Fruit fly (Drosophila melanogaster): ENCODE measurements around the gene yellow-k.

The yellow-k gene

DNA sequence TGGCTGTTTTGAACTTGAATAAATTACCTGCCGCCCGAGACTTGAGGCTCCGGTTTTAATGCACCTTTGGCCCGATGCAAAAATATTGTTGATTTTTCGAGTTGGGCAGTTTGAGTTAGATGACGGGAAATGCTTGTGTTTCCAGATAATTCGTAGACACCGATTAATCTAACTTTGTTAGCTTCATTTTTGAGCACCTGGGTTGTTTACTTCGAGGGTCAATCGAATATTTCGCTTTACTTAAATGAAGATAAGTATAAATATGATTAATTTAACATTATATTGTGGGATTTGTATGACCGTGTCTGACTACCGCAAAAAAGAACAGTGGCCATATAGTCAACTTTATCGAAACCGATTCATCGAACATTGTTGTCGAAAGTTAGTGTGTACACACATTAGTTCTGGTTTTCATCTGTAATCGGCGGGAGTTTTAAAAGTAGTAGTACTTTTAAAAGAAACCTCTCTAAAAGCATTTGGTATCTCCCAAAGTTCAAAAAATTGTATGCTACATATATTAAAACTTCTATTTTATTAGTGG, 3.5 kb downstream of the yellow-k start, which contains the start of gene CG7945 (continued):
- TF ChIP-seq CG2116 (GFP tag; optimal IDR thresholded peaks at IDR 0.05) (peak; percentile 85), Camta (GFP tag; optimal IDR thresholded peaks at IDR 0.05) (no peak), odd (GFP tag; optimal IDR thresholded peaks at IDR 0.05) (no peak), amos (GFP tag; IDR thresholded peaks at IDR 0.05; ENCODE audit: partially characterized antibody) (peak; percentile 64; the same call in 1 of the 2 replicates), Blimp-1 (GFP tag; optimal IDR thresholded peaks at IDR 0.05) (no peak), ERR (GFP tag; optimal IDR thresholded peaks at IDR 0.05) (no peak), Doc3 (GFP tag; IDR thresholded peaks at IDR 0.05; ENCODE audit: partially characterized antibody) (peak; percentile 48; the same call in 2 of the 3 replicates), CG18262 (tag; optimal IDR thresholded peaks at IDR 0.05) (no peak), fu2 (GFP tag; optimal IDR thresholded peaks at IDR 0.05) (no peak), CG31224 (GFP tag; IDR thresholded peaks at IDR 0.05) (no peak), mam (GFP tag; optimal IDR thresholded peaks at IDR 0.05) (no peak), CG16863 (GFP tag; optimal IDR thresholded peaks at IDR 0.05) (no peak), CG17328 (GFP tag; IDR thresholded peaks at IDR 0.05) (no peak), CG9727 (GFP tag; optimal IDR thresholded peaks at IDR 0.05) (no peak), HLH54F (GFP tag; optimal IDR thresholded peaks at IDR 0.05) (no peak), CG15269 (tag; optimal IDR thresholded peaks at IDR 0.05) (no peak), Pdp1 (GFP tag; optimal IDR thresholded peaks at IDR 0.05) (no peak), fru (optimal IDR thresholded peaks at IDR 0.05) (no peak), CG10543 (GFP tag; optimal IDR thresholded peaks at IDR 0.05) (no peak), CG1024 (GFP tag; IDR thresholded peaks at IDR 0.05) (no peak), CG4854 (GFP tag; optimal IDR thresholded peaks at IDR 0.05) (no peak), seq (GFP tag; IDR thresholded peaks at IDR 0.05) (no peak), CG15514 (GFP tag; optimal IDR thresholded peaks at IDR 0.05) (peak; percentile 51), toy (GFP tag; IDR thresholded peaks at IDR 0.05) (no peak), fd96Cb (tag; optimal IDR thresholded peaks at IDR 0.05) (no peak), NC2β (GFP tag; optimal IDR thresholded peaks at IDR 0.05) (no peak), CG4424 (GFP tag; optimal IDR thresholded peaks at IDR 0.05) (no peak), Nf-YC (tag; optimal IDR thresholded peaks at IDR 0.05) (peak; percentile 24), CG15479 (GFP tag; optimal IDR thresholded peaks at IDR 0.05) (no peak), Poxn (GFP tag; IDR thresholded peaks at IDR 0.05) (no peak), Dek (tag; optimal IDR thresholded peaks at IDR 0.05) (no peak), onecut (GFP tag; IDR thresholded peaks at IDR 0.05) (0 out of 2 replicates have a peak, but pooled peaks have one; percentile 3), CG10431 (GFP tag; optimal IDR thresholded peaks at IDR 0.05) (no peak), Bgb (GFP tag; IDR thresholded peaks at IDR 0.05; ENCODE audit: partially characterized antibody) (peak; percentile 70), zfh1 (GFP tag; IDR thresholded peaks at IDR 0.05) (no peak), CG6854 (GFP tag; optimal IDR thresholded peaks at IDR 0.05) (no peak), shn (GFP tag; optimal IDR thresholded peaks at IDR 0.05) (no peak), chinmo (GFP tag; IDR thresholded peaks at IDR 0.05; ENCODE audit: partially characterized antibody) (0 out of 4 replicates have a peak, but pooled peaks have one; percentile 54), cwo (GFP tag; optimal IDR thresholded peaks at IDR 0.05) (no peak), Atf3 (GFP tag; optimal IDR thresholded peaks at IDR 0.05) (no peak), CG8924 (tag; optimal IDR thresholded peaks at IDR 0.05) (peak; percentile 35), Dfd (GFP tag; optimal IDR thresholded peaks at IDR 0.05) (no peak), CG2120 (GFP tag; optimal IDR thresholded peaks at IDR 0.05) (no peak), CG4820 (GFP tag; optimal IDR thresholded peaks at IDR 0.05) (no peak), CG8089 (GFP tag; optimal IDR thresholded peaks at IDR 0.05) (no peak), Ets97D (GFP tag; optimal IDR thresholded peaks at IDR 0.05) (peak; percentile 37), CG17359 (tag; optimal IDR thresholded peaks at IDR 0.05) (no peak), Dll (GFP tag; IDR thresholded peaks at IDR 0.05; ENCODE audit: partially characterized antibody) (peak; percentile 68; the same call in 3 of the 4 replicates), hbn (GFP tag; IDR thresholded peaks at IDR 0.05; ENCODE audit: partially characterized antibody) (peak; percentile 63), C15 (GFP tag; IDR thresholded peaks at IDR 0.05) (no peak)

Measured in whole organism, embryonic.